Worm (Caenorhabditis elegans): Measurements from ENCODE around the gene copg-1.

The copg-1 gene

ce11 chrIV:10128906-10129386 is 22.8 kb upstream of the copg-1 start, which contains the start of the genes gtbp-1 and K08F4.3 (continued):
- TF ChIP-seq aptf-3 (GFP tag; IDR thresholded peaks at IDR 0.05) = no peak
- no peak for TF ChIP-seq tlf-1 (GFP tag; optimal IDR thresholded peaks at IDR 0.05)
- no peak for TF ChIP-seq mes-4 (tag; optimal IDR thresholded peaks at IDR 0.05)
- no peak for TF ChIP-seq ztf-18 (tag; optimal IDR thresholded peaks at IDR 0.05)
- peak; percentile 33 for TF ChIP-seq him-1 (tag; optimal IDR thresholded peaks at IDR 0.05)
- TF ChIP-seq egl-18 (GFP tag; IDR thresholded peaks at IDR 0.05) = no peak
- no peak for TF ChIP-seq ceh-58 (GFP tag; IDR thresholded peaks at IDR 0.05)
- TF ChIP-seq madf-10 (tag; optimal IDR thresholded peaks at IDR 0.05) = no peak
- no peak for TF ChIP-seq Y56A3A.18 (GFP tag; IDR thresholded peaks at IDR 0.05)
- TF ChIP-seq F37B4.10 (GFP tag; IDR thresholded peaks at IDR 0.05) = no peak
- no peak for TF ChIP-seq cebp-1 (GFP tag; IDR thresholded peaks at IDR 0.05)
- TF ChIP-seq cebp-1 (tag; optimal IDR thresholded peaks at IDR 0.05) = no peak
- no peak for TF ChIP-seq zim-3 (tag; optimal IDR thresholded peaks at IDR 0.05)
- TF ChIP-seq nfya-2 (GFP tag; IDR thresholded peaks at IDR 0.05) = no peak
- TF ChIP-seq K11D2.4 (GFP tag; IDR thresholded peaks at IDR 0.05) = no peak
- TF ChIP-seq akir-1 (GFP tag; optimal IDR thresholded peaks at IDR 0.05) = no peak
- TF ChIP-seq attf-5 (GFP tag; optimal IDR thresholded peaks at IDR 0.05) = peak; percentile 76
- TF ChIP-seq rcor-1 (GFP tag; IDR thresholded peaks at IDR 0.05) = peak; percentile 41; the same call in 1 of the 2 replicates
- no peak for TF ChIP-seq T07F8.4 (tag; optimal IDR thresholded peaks at IDR 0.05)
- TF ChIP-seq hsf-1 (GFP tag; IDR thresholded peaks at IDR 0.05) = no peak
- TF ChIP-seq F57C9.4 (tag; optimal IDR thresholded peaks at IDR 0.05) = no peak
- no peak for TF ChIP-seq Y67H2A.10 (GFP tag; conservative IDR thresholded peaks at IDR 0.05)
- no peak for TF ChIP-seq unc-130 (GFP tag; optimal IDR thresholded peaks at IDR 0.05)
- peak; percentile 47 for TF ChIP-seq attf-3 (GFP tag; conservative IDR thresholded peaks at IDR 0.05)
- TF ChIP-seq F23B12.7 (tag; optimal IDR thresholded peaks at IDR 0.05; ENCODE audit: insufficient read depth) = peak; percentile 50
- TF ChIP-seq repo-1 (tag; optimal IDR thresholded peaks at IDR 0.05) = no peak
- peak; percentile 34 for TF ChIP-seq ceh-27 (GFP tag; optimal IDR thresholded peaks at IDR 0.05)
- TF ChIP-seq rpc-1 (optimal IDR thresholded peaks at IDR 0.05) = no peak
- no peak for TF ChIP-seq rpc-1 (tag; optimal IDR thresholded peaks at IDR 0.05)
- TF ChIP-seq sdz-38 (tag; optimal IDR thresholded peaks at IDR 0.05) = no peak
- TF ChIP-seq nfyb-1 (GFP tag; IDR thresholded peaks at IDR 0.05) = 0 out of 2 replicates have a peak, but pooled peaks have one; percentile 44
- no peak for TF ChIP-seq mel-28 (tag; optimal IDR thresholded peaks at IDR 0.05; ENCODE audit: borderline replicate concordance)
- no peak for TF ChIP-seq attf-6 (GFP tag; IDR thresholded peaks at IDR 0.05)
- no peak for TF ChIP-seq fkh-3 (tag; optimal IDR thresholded peaks at IDR 0.05)
- TF ChIP-seq snpc-1.1 (tag; optimal IDR thresholded peaks at IDR 0.05; ENCODE audit: insufficient read depth) = peak; percentile 10
- no peak for TF ChIP-seq F49E8.2 (tag; optimal IDR thresholded peaks at IDR 0.05; ENCODE audit: insufficient read depth)
- TF ChIP-seq unc-62 (GFP tag; optimal IDR thresholded peaks at IDR 0.05) = no peak
- TF ChIP-seq nhr-179 (tag; optimal IDR thresholded peaks at IDR 0.05) = no peak
- TF ChIP-seq nhr-120 (GFP tag; IDR thresholded peaks at IDR 0.05) = no peak
- TF ChIP-seq ekl-4 (GFP tag; IDR thresholded peaks at IDR 0.05) = peak; percentile 46; the same call in 1 of the 2 replicates
- 0 out of 2 replicates have a peak, but pooled peaks have one; percentile 52 for TF ChIP-seq ceh-100 (GFP tag; IDR thresholded peaks at IDR 0.05)
- peak; percentile 50; the same call in 1 of the 2 replicates for TF ChIP-seq pbrm-1 (GFP tag; IDR thresholded peaks at IDR 0.05)
- no peak for TF ChIP-seq sptf-2 (GFP tag; optimal IDR thresholded peaks at IDR 0.05)
- no peak for TF ChIP-seq F57A8.1 (GFP tag; optimal IDR thresholded peaks at IDR 0.05)
- TF ChIP-seq lin-26 (GFP tag; IDR thresholded peaks at IDR 0.05) = no peak
- TF ChIP-seq madf-8 (GFP tag; conservative IDR thresholded peaks at IDR 0.05) = peak; percentile 56
- TF ChIP-seq T26A5.8 (tag; optimal IDR thresholded peaks at IDR 0.05) = no peak
- no peak for TF ChIP-seq B0336.3 (GFP tag; IDR thresholded peaks at IDR 0.05)
- peak; percentile 85 for TF ChIP-seq efl-1 (GFP tag; optimal IDR thresholded peaks at IDR 0.05)
- TF ChIP-seq nfya-1 (tag; optimal IDR thresholded peaks at IDR 0.05; ENCODE audit: borderline replicate concordance, insufficient read depth) = no peak
